Worm (Caenorhabditis elegans): ENCODE data around the gene gst-11.

DNA sequence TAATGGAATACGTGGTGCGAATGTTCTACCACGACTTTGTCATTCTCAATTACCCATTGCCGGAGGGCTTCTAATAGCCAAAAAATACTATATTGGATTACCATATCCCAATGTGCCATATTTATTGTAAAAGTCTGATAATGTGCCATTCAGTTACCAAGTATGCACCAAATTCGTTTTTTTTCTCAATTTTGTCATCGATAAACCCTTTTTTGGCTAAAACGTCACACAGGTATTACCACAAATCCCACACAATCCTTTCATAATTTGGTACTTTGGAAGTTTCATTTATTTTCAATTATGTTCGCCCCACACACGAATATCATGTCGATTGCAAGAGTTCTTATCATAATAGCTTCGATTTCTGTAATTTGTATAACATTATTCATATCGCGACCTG, 5.5 kb downstream of the gst-11 start, which contains the start of gene vep-2:
- no peak for TF ChIP-seq lin-11 (tag; optimal IDR thresholded peaks at IDR 0.05)
- TF ChIP-seq nhr-237 (tag; optimal IDR thresholded peaks at IDR 0.05): no peak
- no peak for TF ChIP-seq aly-2 (tag; optimal IDR thresholded peaks at IDR 0.05)
- TF ChIP-seq snpc-4 (tag; optimal IDR thresholded peaks at IDR 0.05): no peak
- no peak for TF ChIP-seq alr-1 (tag; optimal IDR thresholded peaks at IDR 0.05)

Measured in whole organism, L2 larva.